Worm (Caenorhabditis elegans): ENCODE results near the gene W03F9.11.

Gene W03F9.11

DNA sequence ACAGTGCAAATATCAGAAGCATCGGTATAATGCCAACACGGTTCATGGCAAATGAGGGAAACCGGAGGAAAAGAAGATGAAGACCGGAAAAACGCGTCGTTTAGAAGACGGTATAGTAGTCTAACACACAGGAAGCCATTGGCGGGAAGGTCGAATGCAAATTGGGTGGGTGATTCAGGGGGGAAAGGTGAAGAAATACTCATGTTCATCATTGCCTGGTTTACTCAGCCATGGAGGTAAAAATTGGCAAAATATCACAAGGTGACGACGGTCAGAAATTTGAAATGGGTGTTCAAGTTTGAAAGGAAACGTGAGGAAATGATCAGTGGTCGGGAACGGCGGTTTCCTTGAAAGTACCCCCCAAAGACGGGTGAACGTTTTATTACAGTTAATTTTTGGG, at the start of gene W03F9.11:
TSS of gene W03F9.11 (minus strand) at position 101 of the 400 bp plus-strand sequence.
- TF ChIP-seq mcd-1 (GFP tag; IDR thresholded peaks at IDR 0.05) (no peak), hmg-20 (GFP tag; IDR thresholded peaks at IDR 0.05) (no peak), snpc-3.4 (tag; optimal IDR thresholded peaks at IDR 0.05) (no peak), him-1 (tag; optimal IDR thresholded peaks at IDR 0.05) (no peak), repo-1 (tag; optimal IDR thresholded peaks at IDR 0.05) (no peak), hrde-1 (tag; optimal IDR thresholded peaks at IDR 0.05; ENCODE audit: borderline replicate concordance) (no peak), let-526 (GFP tag; IDR thresholded peaks at IDR 0.05) (no peak), pbrm-1 (GFP tag; IDR thresholded peaks at IDR 0.05) (no peak), tbx-9 (tag; optimal IDR thresholded peaks at IDR 0.05; ENCODE audit: borderline replicate concordance) (no peak), Y56A3A.18 (GFP tag; IDR thresholded peaks at IDR 0.05) (no peak), ztf-18 (tag; optimal IDR thresholded peaks at IDR 0.05) (no peak), ztf-28 (GFP tag; IDR thresholded peaks at IDR 0.05) (no peak), let-607 (tag; optimal IDR thresholded peaks at IDR 0.05) (no peak), B0019.2 (GFP tag; conservative IDR thresholded peaks at IDR 0.05) (no peak), dpl-1 (GFP tag; optimal IDR thresholded peaks at IDR 0.05) (no peak)

DNA sequence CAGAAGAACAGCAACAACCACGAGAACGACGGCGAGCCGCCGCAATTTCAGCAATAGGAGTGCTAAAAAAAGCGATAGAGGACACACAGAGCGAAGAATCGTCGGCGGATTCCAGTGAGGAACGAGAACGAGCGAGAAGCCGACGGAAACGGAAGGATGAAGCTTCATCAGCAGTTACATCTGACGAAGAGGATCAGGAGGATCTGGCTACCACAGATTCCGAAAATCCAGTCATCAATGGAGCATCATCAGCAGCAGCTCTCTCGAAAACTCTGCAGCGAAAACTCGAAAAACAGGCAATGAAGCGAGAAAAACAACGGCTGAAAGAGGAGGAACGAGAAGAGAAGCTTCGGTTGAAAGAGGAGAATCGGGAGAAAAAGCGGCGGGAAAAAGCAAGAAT, 48.3 kb upstream of the W03F9.11 start:
- TF ChIP-seq egl-44 (GFP tag; IDR thresholded peaks at IDR 0.05) (no peak), snpc-3.4 (tag; optimal IDR thresholded peaks at IDR 0.05) (no peak)

DNA sequence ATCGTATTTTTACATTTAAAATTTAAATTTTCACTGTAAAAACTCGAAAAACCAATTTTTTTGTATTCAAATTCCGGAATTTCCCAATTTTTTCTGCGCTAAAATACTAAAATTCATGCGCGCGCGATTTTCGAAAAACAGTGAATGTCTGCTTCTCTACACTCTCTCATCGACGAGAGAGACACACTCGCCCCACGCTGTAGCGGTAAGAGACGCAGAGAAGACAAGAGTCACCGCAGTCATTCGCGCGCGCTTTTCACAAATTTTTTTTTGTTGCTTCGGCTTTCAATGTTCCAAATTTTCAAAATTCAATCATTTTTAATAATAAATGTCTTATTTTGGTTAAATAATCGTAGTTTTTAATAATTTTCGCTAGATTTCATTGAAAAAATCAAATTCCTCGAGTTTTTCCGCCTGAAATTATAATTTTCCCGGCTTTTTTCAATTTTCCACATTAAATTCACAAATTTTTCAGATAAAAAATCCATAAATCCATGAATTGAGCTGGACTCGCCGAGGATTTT, 44.6 kb upstream of the W03F9.11 start, which contains the start of gene arid-1:
TSS of gene arid-1 (plus strand) at position 474 of the 524 bp plus-strand sequence.
- TF ChIP-seq madf-6 (GFP tag; IDR thresholded peaks at IDR 0.05) (peak; percentile 83), atf-7 (tag; optimal IDR thresholded peaks at IDR 0.05) (no peak), nhr-120 (GFP tag; IDR thresholded peaks at IDR 0.05) (no peak), nhr-90 (tag; optimal IDR thresholded peaks at IDR 0.05) (no peak), ceh-79 (tag; optimal IDR thresholded peaks at IDR 0.05) (no peak), lsy-27 (tag; optimal IDR thresholded peaks at IDR 0.05; ENCODE audit: borderline replicate concordance, insufficient read depth) (no peak), F55B11.4 (tag; optimal IDR thresholded peaks at IDR 0.05; ENCODE audit: borderline replicate concordance, insufficient read depth) (no peak), D2030.7 (GFP tag; IDR thresholded peaks at IDR 0.05) (peak; percentile 84), him-1 (tag; optimal IDR thresholded peaks at IDR 0.05) (peak; percentile 37), B0019.2 (GFP tag; conservative IDR thresholded peaks at IDR 0.05) (no peak), ztf-28 (GFP tag; IDR thresholded peaks at IDR 0.05) (no peak), ccch-3 (GFP tag; optimal IDR thresholded peaks at IDR 0.05) (no peak), dpff-1 (tag; optimal IDR thresholded peaks at IDR 0.05) (no peak), nhr-27 (tag; optimal IDR thresholded peaks at IDR 0.05) (no peak), tbx-9 (tag; optimal IDR thresholded peaks at IDR 0.05; ENCODE audit: borderline replicate concordance) (no peak), pha-4 (tag; optimal IDR thresholded peaks at IDR 0.05) (no peak), attf-6 (GFP tag; IDR thresholded peaks at IDR 0.05) (no peak), zim-3 (tag; optimal IDR thresholded peaks at IDR 0.05) (no peak), sdz-38 (tag; optimal IDR thresholded peaks at IDR 0.05) (no peak), F52B5.7 (tag; optimal IDR thresholded peaks at IDR 0.05) (no peak), rcor-1 (GFP tag; IDR thresholded peaks at IDR 0.05) (0 out of 2 replicates have a peak, but pooled peaks have one; percentile 39), T07F8.4 (tag; optimal IDR thresholded peaks at IDR 0.05) (no peak), lin-54 (GFP tag; optimal IDR thresholded peaks at IDR 0.05) (peak; percentile 71), cebp-1 (GFP tag; IDR thresholded peaks at IDR 0.05) (no peak), cebp-1 (tag; optimal IDR thresholded peaks at IDR 0.05) (no peak), hrde-1 (tag; optimal IDR thresholded peaks at IDR 0.05; ENCODE audit: borderline replicate concordance) (no peak), ceh-91 (GFP tag; IDR thresholded peaks at IDR 0.05) (peak; percentile 58; the same call in 1 of the 2 replicates), F57A8.1 (GFP tag; optimal IDR thresholded peaks at IDR 0.05) (no peak), madf-10 (tag; optimal IDR thresholded peaks at IDR 0.05) (peak; percentile 47), lir-1 (GFP tag; conservative IDR thresholded peaks at IDR 0.05) (no peak), ceh-58 (GFP tag; IDR thresholded peaks at IDR 0.05) (no peak), T26A5.8 (tag; optimal IDR thresholded peaks at IDR 0.05) (no peak), ceh-27 (GFP tag; optimal IDR thresholded peaks at IDR 0.05) (no peak), C17E4.6 (GFP tag; IDR thresholded peaks at IDR 0.05) (no peak)
